Worm (Caenorhabditis elegans) whole organism, late embryonic: Measurements from ENCODE around the gene ZK593.2.

Experiments used
- C08G9.2 ChIP-seq: sonication (generic microtip); optimal IDR thresholded peaks from 2 replicates; lab custom pipeline; 2016; ENCODE audit warnings: mild to moderate bottlenecking, missing genetic modification characterization, moderate library complexity, missing compliant biosample characterization
- C38D4.7 ChIP-seq: fragments of 200-800 bp; sonication (Bioruptor generic); optimal IDR thresholded peaks from 2 replicates; lab custom pipeline; 2018; ENCODE audit warnings: mild to moderate bottlenecking, missing genetic modification characterization, moderate library complexity, missing compliant biosample characterization
- K02D7.2 ChIP-seq: sonication (generic microtip); optimal IDR thresholded peaks from 2 replicates; lab custom pipeline; 2017; ENCODE audit warnings: mild to moderate bottlenecking, missing genetic modification characterization, missing compliant biosample characterization
- T23F11.4 ChIP-seq: fragments of 200-800 bp; sonication (Bioruptor generic); optimal IDR thresholded peaks from 2 replicates; lab custom pipeline; 2018; ENCODE audit warnings: mild to moderate bottlenecking, missing genetic modification characterization, missing compliant biosample characterization
- Y22D7AL.16 ChIP-seq: sonication (generic microtip); optimal IDR thresholded peaks from 2 replicates; lab custom pipeline; 2016; ENCODE audit warnings: missing genetic modification characterization, missing compliant biosample characterization
- ahr-1 ChIP-seq: sonication (generic microtip); optimal IDR thresholded peaks from 2 replicates; lab custom pipeline; 2016; ENCODE audit warnings: missing genetic modification characterization, missing compliant biosample characterization
- ama-1 ChIP-seq: fragments of 150-350 bp; optimal IDR thresholded peaks from 2 replicates; lab custom pipeline; 2014
- ceh-14 ChIP-seq: sonication (generic microtip); optimal IDR thresholded peaks from 2 replicates; lab custom pipeline; 2016; ENCODE audit warnings: missing genotype, missing genetic modification characterization, missing compliant biosample characterization
- ceh-18 ChIP-seq: sonication (generic microtip); optimal IDR thresholded peaks from 2 replicates; lab custom pipeline; 2016; ENCODE audit warnings: missing genetic modification characterization, missing compliant biosample characterization
- ceh-19 ChIP-seq: fragments of 200-800 bp; sonication (Bioruptor generic); optimal IDR thresholded peaks from 2 replicates; lab custom pipeline; 2018; ENCODE audit warnings: mild to moderate bottlenecking, missing genetic modification characterization, missing compliant biosample characterization
- ceh-30 ChIP-seq: fragments of 150-350 bp; optimal IDR thresholded peaks from 2 replicates; lab custom pipeline; 2014; ENCODE audit warnings: missing biosample characterization, missing genetic modification characterization
- ceh-48 ChIP-seq: sonication (generic microtip); optimal IDR thresholded peaks from 2 replicates; lab custom pipeline; 2016; ENCODE audit warnings: missing genetic modification characterization, inconsistent platforms, missing compliant biosample characterization
- ceh-9 ChIP-seq: sonication (generic microtip); optimal IDR thresholded peaks from 2 replicates; lab custom pipeline; 2016; ENCODE audit warnings: mild to moderate bottlenecking, missing genetic modification characterization, inconsistent platforms, missing compliant biosample characterization
- che-1 ChIP-seq: sonication (generic microtip); optimal IDR thresholded peaks from 2 replicates; lab custom pipeline; 2016; ENCODE audit warnings: mild to moderate bottlenecking, missing genetic modification characterization, missing compliant biosample characterization
- dmd-4 ChIP-seq: sonication (generic microtip); optimal IDR thresholded peaks from 2 replicates; lab custom pipeline; 2016; ENCODE audit warnings: borderline replicate concordance, missing genetic modification characterization, missing compliant biosample characterization
- elt-2 ChIP-seq: sonication (generic microtip); optimal IDR thresholded peaks from 2 replicates; lab custom pipeline; 2016; ENCODE audit warnings: missing genetic modification reagents, missing genetic modification characterization, missing compliant biosample characterization
- elt-4 ChIP-seq: sonication (generic microtip); optimal IDR thresholded peaks from 2 replicates; lab custom pipeline; 2016; ENCODE audit warnings: missing genetic modification characterization, missing compliant biosample characterization
- fax-1 ChIP-seq: sonication (generic microtip); optimal IDR thresholded peaks from 2 replicates; lab custom pipeline; 2016; ENCODE audit warnings: missing genotype, missing genetic modification characterization, missing compliant biosample characterization
- fkh-10 ChIP-seq: fragments of 150-350 bp; optimal IDR thresholded peaks from 2 replicates; lab custom pipeline; 2014; ENCODE audit warnings: missing biosample characterization, missing genetic modification reagents, missing genetic modification characterization
- fkh-6 ChIP-seq: sonication (generic microtip); optimal IDR thresholded peaks from 2 replicates; lab custom pipeline; 2016; ENCODE audit warnings: missing genetic modification characterization, missing compliant biosample characterization
- gmeb-2 ChIP-seq: sonication (generic microtip); optimal IDR thresholded peaks from 2 replicates; lab custom pipeline; 2016; ENCODE audit warnings: missing genetic modification characterization, inconsistent platforms, missing compliant biosample characterization
- lim-6 ChIP-seq: sonication (generic microtip); optimal IDR thresholded peaks from 2 replicates; lab custom pipeline; 2016; ENCODE audit warnings: missing genetic modification characterization, missing compliant biosample characterization
- nhr-11 ChIP-seq: fragments of 150-350 bp; optimal IDR thresholded peaks from 2 replicates; lab custom pipeline; 2014; ENCODE audit warnings: missing biosample characterization, missing genetic modification characterization
- nhr-232 ChIP-seq: sonication (generic microtip); optimal IDR thresholded peaks from 2 replicates; lab custom pipeline; 2016; ENCODE audit warnings: missing genetic modification characterization, missing compliant biosample characterization
- npax-4 ChIP-seq: sonication (generic microtip); optimal IDR thresholded peaks from 2 replicates; lab custom pipeline; 2016; ENCODE audit warnings: missing genetic modification characterization, missing compliant biosample characterization
- pha-2 ChIP-seq: sonication (generic microtip); optimal IDR thresholded peaks from 2 replicates; lab custom pipeline; 2017; ENCODE audit warnings: mild to moderate bottlenecking, missing genetic modification characterization, missing compliant biosample characterization
- pha-4 ChIP-seq: fragments of 150-350 bp; optimal IDR thresholded peaks from 2 replicates; lab custom pipeline; 2018; ENCODE audit warnings: missing biosample characterization, missing genetic modification reagents, missing genetic modification characterization
- pqm-1 ChIP-seq: sonication (generic microtip); optimal IDR thresholded peaks from 2 replicates; lab custom pipeline; 2016; ENCODE audit warnings: missing genetic modification characterization, missing compliant biosample characterization
- pros-1 ChIP-seq: fragments of 150-350 bp; optimal IDR thresholded peaks from 2 replicates; lab custom pipeline; 2014; ENCODE audit warnings: missing biosample characterization, missing genetic modification reagents, missing genetic modification characterization
- rnt-1 ChIP-seq: sonication (generic microtip); optimal IDR thresholded peaks from 2 replicates; lab custom pipeline; 2016; ENCODE audit warnings: missing genetic modification characterization, missing compliant biosample characterization
- sdc-2 ChIP-seq: sonication (generic microtip); optimal IDR thresholded peaks from 2 replicates; lab custom pipeline; 2016; ENCODE audit warnings: missing genotype, missing genetic modification characterization, missing compliant biosample characterization
- sox-2 ChIP-seq: fragments of 200-800 bp; sonication (Bioruptor generic); IDR thresholded peaks from 2 replicates; pipeline ENCODE4 v1.3.6; 2022; ENCODE audit warnings: missing genetic modification reagents, missing genetic modification characterization, missing compliant biosample characterization
- sox-4 ChIP-seq: sonication (generic microtip); optimal IDR thresholded peaks from 2 replicates; lab custom pipeline; 2017; ENCODE audit warnings: mild to moderate bottlenecking, missing genetic modification characterization, inconsistent platforms, missing compliant biosample characterization
- tbx-2 ChIP-seq: sonication (generic microtip); optimal IDR thresholded peaks from 2 replicates; lab custom pipeline; 2016; ENCODE audit warnings: missing genetic modification characterization, missing compliant biosample characterization
- ttx-3 ChIP-seq: sonication (generic microtip); optimal IDR thresholded peaks from 2 replicates; lab custom pipeline; 2016; ENCODE audit warnings: missing genetic modification reagents, missing genetic modification characterization, missing compliant biosample characterization
- unc-3 ChIP-seq, 2 experiments: fragments of 200-800 bp in 1 of 2; sonication (Bioruptor generic) in 1 of 2; sonication (generic microtip) in 1 of 2; conservative IDR thresholded peaks in 1 of 2; optimal IDR thresholded peaks in 1 of 2; 2 replicates each; pipeline versions ENCODE4 v1.3.6 to Lab custom; 2016 to 2022; ENCODE audit warnings: missing compliant biosample characterization in 2 of 2, missing genetic modification characterization in 2 of 2, missing genetic modification reagents in 1 of 2
- unc-86 ChIP-seq: sonication (generic microtip); optimal IDR thresholded peaks from 2 replicates; lab custom pipeline; 2016; ENCODE audit warnings: missing genetic modification characterization, missing compliant biosample characterization

The ZK593.2 gene

DNA sequence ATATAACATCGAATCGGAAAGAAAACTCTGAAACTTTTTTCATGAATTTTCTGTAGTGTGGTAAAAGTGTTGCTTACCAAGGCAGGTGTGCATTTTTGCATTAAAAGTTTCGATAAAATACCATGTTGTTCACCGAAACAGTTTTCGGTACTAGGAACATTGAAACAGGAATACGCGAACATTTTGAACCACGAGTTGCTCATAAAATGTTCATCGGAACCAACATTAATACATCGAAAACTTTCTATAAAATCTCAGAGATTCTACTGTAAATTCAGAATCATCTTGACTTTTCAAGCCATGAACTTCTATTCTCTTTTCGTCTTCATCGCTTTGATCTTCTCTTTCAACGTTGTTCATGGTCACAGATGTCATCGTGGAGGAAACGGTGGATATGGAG lies 32.9 kb upstream of the ZK593.2 start, which contains the start of gene fipr-15:
Gene fipr-15, plus strand, starts transcription at position 301 of the 400 bp plus-strand sequence.
- no peak for TF ChIP-seq K02D7.2 (tag; lab: Kevin White, UChicago)
- TF ChIP-seq rnt-1 (tag; lab: Kevin White, UChicago): no peak
- no peak for TF ChIP-seq sox-4 (tag; lab: Kevin White, UChicago)
- TF ChIP-seq tbx-2: no peak
- TF ChIP-seq lim-6 (tag; lab: Kevin White, UChicago): no peak

DNA sequence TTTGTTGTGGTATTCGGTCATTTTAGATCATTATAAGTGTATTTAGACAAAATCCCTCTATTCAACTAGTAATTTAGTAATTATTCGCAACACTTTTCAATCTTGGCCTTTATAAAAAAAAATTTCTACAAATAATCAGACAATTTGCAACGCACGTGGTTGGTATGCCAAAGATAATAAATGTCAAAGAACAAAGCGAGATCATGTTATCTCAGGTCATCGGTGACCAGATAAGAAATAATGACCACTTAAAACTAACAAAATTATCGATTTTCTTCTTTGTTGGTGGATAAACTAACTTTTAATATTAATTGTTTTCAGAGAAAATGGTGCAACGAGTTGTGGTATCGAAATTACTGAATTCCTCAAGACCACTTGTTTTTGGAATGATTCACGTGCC lies 32.0 kb upstream of the ZK593.2 start, which contains the start of gene F13E9.13:
Gene F13E9.13, plus strand, starts transcription at position 317 of the 400 bp plus-strand sequence.
- TF ChIP-seq nhr-232 (tag; lab: Kevin White, UChicago): no peak
- TF ChIP-seq elt-2 (tag; lab: Kevin White, UChicago): peak; percentile 86
- TF ChIP-seq, all 69 proteins: peak for 1

- TF ChIP-seq unc-3 (GFP tag; conservative IDR thresholded peaks at IDR 0.05; lab: Robert Waterston, UW) (no peak), unc-3 (tag; optimal IDR thresholded peaks at IDR 0.05; lab: Kevin White, UChicago) (no peak), ceh-18 (no peak), pha-4 (no peak), pros-1 (tag; lab: Kevin White, UChicago) (no peak), ttx-3 (tag; lab: Kevin White, UChicago) (no peak), pqm-1 (no peak), T23F11.4 (GFP tag; lab: Kevin White, UChicago) (no peak), fkh-10 (no peak), Y22D7AL.16 (tag; lab: Kevin White, UChicago) (no peak), ceh-48 (tag; lab: Kevin White, UChicago) (no peak), ceh-9 (tag; lab: Kevin White, UChicago) (no peak), elt-4 (no peak), K02D7.2 (tag; lab: Kevin White, UChicago) (no peak), ceh-30 (tag; lab: Kevin White, UChicago) (no peak), C08G9.2 (no peak), npax-4 (tag; lab: Kevin White, UChicago) (no peak), fkh-6 (no peak), sdc-2 (tag; lab: Kevin White, UChicago) (no peak), sox-2 (GFP tag; lab: Robert Waterston, UW) (no peak), gmeb-2 (no peak)
Measured at ce11 chrIV:10884263-10884662, 28.9 kb upstream of the ZK593.2 start, which contains the start of gene F13E9.5. Gene F13E9.5 (minus strand): TSS chrIV:10884363.

DNA sequence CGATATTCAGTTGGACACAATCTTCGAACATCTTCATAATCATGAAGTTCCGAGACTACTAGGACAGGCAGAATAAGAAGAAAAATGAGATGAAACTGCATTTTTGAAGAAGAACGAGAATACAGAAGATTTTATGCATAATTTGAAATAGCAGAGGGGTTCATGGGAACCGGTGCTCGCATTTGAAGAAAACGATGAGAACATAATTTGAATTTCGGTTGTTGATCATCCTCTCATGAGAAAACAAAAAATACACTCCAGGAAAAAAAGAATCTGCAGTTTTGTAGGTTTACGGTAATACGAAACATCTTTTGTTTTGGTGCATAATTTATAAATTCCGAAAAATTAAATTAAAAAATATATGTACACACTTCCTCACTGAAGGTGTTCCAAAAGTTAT lies 27.3 kb upstream of the ZK593.2 start, which contains the start of gene srlf-11:
Gene srlf-11, minus strand, starts transcription at position 101 of the 400 bp plus-strand sequence.
- TF ChIP-seq C38D4.7: no peak
- no peak for TF ChIP-seq ama-1 (lab: Kevin White, UChicago)
- no peak for TF ChIP-seq rnt-1 (tag; lab: Kevin White, UChicago)
- TF ChIP-seq pha-2 (tag; lab: Kevin White, UChicago): no peak
- TF ChIP-seq pqm-1: no peak
- TF ChIP-seq unc-86 (tag; lab: Kevin White, UChicago): no peak
- TF ChIP-seq sox-4 (tag; lab: Kevin White, UChicago): no peak
- TF ChIP-seq sox-2 (GFP tag; lab: Robert Waterston, UW): no peak
- TF ChIP-seq che-1: no peak
- no peak for TF ChIP-seq ceh-14 (tag; lab: Kevin White, UChicago)
- no peak for TF ChIP-seq ceh-9 (tag; lab: Kevin White, UChicago)
- no peak for TF ChIP-seq dmd-4 (tag; lab: Kevin White, UChicago)

ce11 chrIV:10887285-10887684 lies 25.9 kb upstream of the ZK593.2 start, which contains the start of gene F13E9.16:
Gene F13E9.16 (minus strand): TSS chrIV:10887385.
- TF ChIP-seq ceh-19 (no peak), ahr-1 (tag; lab: Kevin White, UChicago) (no peak), sox-2 (GFP tag; lab: Robert Waterston, UW) (no peak), fax-1 (tag; lab: Kevin White, UChicago) (no peak), nhr-11 (tag; lab: Kevin White, UChicago) (no peak), nhr-232 (tag; lab: Kevin White, UChicago) (no peak)
